Worm (Caenorhabditis elegans) whole organism, midembryonic: ENCODE results near the gene C09E8.1.

Experiments
- cog-1 ChIP-seq: sonication (generic microtip); optimal IDR thresholded peaks from 2 replicates; lab custom pipeline; 2016; ENCODE audit warnings: missing genetic modification characterization, missing compliant biosample characterization
- flt-1 ChIP-seq: fragments of 200-800 bp; sonication (Bioruptor generic); IDR thresholded peaks from 2 replicates; pipeline ENCODE4 v1.3.6; 2022; ENCODE audit warnings: missing genetic modification characterization, missing compliant biosample characterization
- med-1 ChIP-seq: sonication (generic microtip); optimal IDR thresholded peaks from 2 replicates; lab custom pipeline; 2017; ENCODE audit warnings: missing genetic modification characterization, mild to moderate bottlenecking, missing compliant biosample characterization, antibody characterized with exemption, missing genetic modification reagents; ENCODE audit not compliant: insufficient read depth
- ref-1 ChIP-seq: fragments of 200-800 bp; sonication (Bioruptor generic); conservative IDR thresholded peaks from 2 replicates; pipeline ENCODE4 v1.3.6; 2022; ENCODE audit warnings: missing genetic modification reagents, missing genetic modification characterization, missing compliant biosample characterization
- ztf-23 ChIP-seq: fragments of 200-800 bp; sonication (Bioruptor generic); IDR thresholded peaks from 2 replicates; pipeline ENCODE4 v1.3.6; 2022; ENCODE audit warnings: missing genetic modification reagents, missing genetic modification characterization, missing compliant biosample characterization

ce11 chrII:584321-584848 lies 28.1 kb downstream of the C09E8.1 start, which contains the start of the genes W08F4.12 and W08F4.13:
- TF ChIP-seq flt-1 (GFP tag; lab: Robert Waterston, UW) (no peak), cog-1 (no peak), med-1 (GFP tag; lab: Kevin White, UChicago) (no peak), ref-1 (GFP tag; lab: Robert Waterston, UW) (no peak), ztf-23 (GFP tag; lab: Robert Waterston, UW) (no peak)
